Fruit fly (Drosophila melanogaster) whole organism, embryonic: Measurements from ENCODE around the gene Arpc4.

Experiments
- Atf3 ChIP-seq: fragments of 200-800 bp; sonication (Bioruptor generic); optimal IDR thresholded peaks from 3 replicates; lab custom pipeline; 2016; ENCODE audit warnings: missing biosample characterization, missing genetic modification characterization
- Awh ChIP-seq: fragments of 200-800 bp; sonication (Bioruptor generic); IDR thresholded peaks from 2 replicates; pipeline ENCODE4, ENCODE4 v1.3.6; 2022; ENCODE audit warnings: missing biosample characterization, missing genetic modification characterization
- B-H2 ChIP-seq: fragments of 200-800 bp; sonication (Bioruptor generic); optimal IDR thresholded peaks from 2 replicates; lab custom pipeline; 2018; ENCODE audit warnings: missing biosample characterization, mild to moderate bottlenecking, missing genetic modification characterization
- Bdp1 ChIP-seq: fragments of 200-800 bp; sonication (Bioruptor generic); optimal IDR thresholded peaks from 3 replicates; lab custom pipeline; 2016; ENCODE audit warnings: missing biosample characterization, missing genetic modification characterization
- Bgb ChIP-seq: fragments of 200-800 bp; sonication (Bioruptor generic); IDR thresholded peaks from 2 replicates; pipeline ENCODE4 v1.3.6; 2022; ENCODE audit warnings: missing biosample characterization, missing genetic modification characterization; ENCODE audit not compliant: partially characterized antibody
- Blimp-1 ChIP-seq: fragments of 200-800 bp; sonication (Bioruptor generic); optimal IDR thresholded peaks from 3 replicates; lab custom pipeline; 2018; ENCODE audit warnings: missing biosample characterization, missing genetic modification characterization, mild to moderate bottlenecking, moderate library complexity, missing genetic modification reagents
- CG10321 ChIP-seq: fragments of 200-800 bp; sonication (Bioruptor generic); IDR thresholded peaks from 2 replicates; pipeline ENCODE4 v1.3.6; 2022; ENCODE audit warnings: missing biosample characterization, missing genetic modification characterization
- CG10431 ChIP-seq: fragments of 200-800 bp; sonication (Bioruptor generic); optimal IDR thresholded peaks from 3 replicates; lab custom pipeline; 2018; ENCODE audit warnings: missing biosample characterization, mild to moderate bottlenecking, missing genetic modification characterization
- CG11247 ChIP-seq: fragments of 200-800 bp; sonication (Bioruptor generic); IDR thresholded peaks from 2 replicates; pipeline ENCODE4 v1.3.6; 2022; ENCODE audit warnings: missing biosample characterization, missing genetic modification characterization
- CG13296 ChIP-seq: fragments of 200-800 bp; sonication (Bioruptor generic); optimal IDR thresholded peaks from 3 replicates; lab custom pipeline; 2018; ENCODE audit warnings: missing biosample characterization, mild to moderate bottlenecking, missing genetic modification characterization
- CG13775 ChIP-seq: fragments of 200-800 bp; sonication (Bioruptor generic); optimal IDR thresholded peaks from 3 replicates; lab custom pipeline; 2017; ENCODE audit warnings: missing biosample characterization, mild to moderate bottlenecking, missing genetic modification characterization
- CG14014 ChIP-seq: fragments of 200-800 bp; sonication (Bioruptor generic); IDR thresholded peaks from 2 replicates; pipeline ENCODE4 v1.3.6; 2022; ENCODE audit warnings: missing biosample characterization, missing genetic modification characterization
- CG14667 ChIP-seq: fragments of 200-800 bp; sonication (Bioruptor generic); IDR thresholded peaks from 2 replicates; pipeline ENCODE4 v1.3.6; 2022; ENCODE audit warnings: missing biosample characterization, missing genetic modification characterization
- CG14860 ChIP-seq: fragments of 200-800 bp; sonication (Bioruptor generic); IDR thresholded peaks from 3 replicates; pipeline ENCODE4 v1.3.6; 2022; ENCODE audit warnings: missing biosample characterization, missing genetic modification characterization; ENCODE audit not compliant: partially characterized antibody
- CG15479 ChIP-seq: fragments of 200-800 bp; sonication (Bioruptor generic); optimal IDR thresholded peaks from 3 replicates; lab custom pipeline; 2019; ENCODE audit warnings: missing biosample characterization, mild to moderate bottlenecking, missing genetic modification characterization, moderate library complexity
- CG1647 ChIP-seq: fragments of 200-800 bp; sonication (Bioruptor generic); optimal IDR thresholded peaks from 3 replicates; lab custom pipeline; 2016; ENCODE audit warnings: missing biosample characterization, missing genetic modification characterization
- CG2678 ChIP-seq: fragments of 200-800 bp; sonication (Bioruptor generic); optimal IDR thresholded peaks from 3 replicates; lab custom pipeline; 2019; ENCODE audit warnings: missing biosample characterization, mild to moderate bottlenecking, missing genetic modification characterization, moderate library complexity
- CG3281 ChIP-seq: fragments of 200-800 bp; sonication (Bioruptor generic); optimal IDR thresholded peaks from 3 replicates; lab custom pipeline; 2017; ENCODE audit warnings: missing biosample characterization, mild to moderate bottlenecking, missing genetic modification characterization
- CG3838 ChIP-seq: fragments of 200-800 bp; sonication (Bioruptor generic); optimal IDR thresholded peaks from 3 replicates; lab custom pipeline; 2016; ENCODE audit warnings: missing biosample characterization, missing genetic modification characterization
- CG4854 ChIP-seq: fragments of 200-800 bp; sonication (Bioruptor generic); optimal IDR thresholded peaks from 2 replicates; lab custom pipeline; 2016; ENCODE audit warnings: missing biosample characterization, missing genetic modification characterization, inconsistent platforms
- CG5180 ChIP-seq: fragments of 200-800 bp; sonication (Bioruptor generic); optimal IDR thresholded peaks from 3 replicates; lab custom pipeline; 2017; ENCODE audit warnings: missing biosample characterization, missing genetic modification characterization, mild to moderate bottlenecking, moderate library complexity, missing genetic modification reagents
- CG8478 ChIP-seq: fragments of >200 bp; optimal IDR thresholded peaks from 2 replicates; lab custom pipeline; 2018
- CHES-1-like ChIP-seq: fragments of 200-800 bp; sonication (Bioruptor generic); optimal IDR thresholded peaks from 2 replicates; lab custom pipeline; 2016; ENCODE audit warnings: missing biosample characterization, missing genetic modification characterization
- Dbx ChIP-seq: fragments of 200-800 bp; sonication (Bioruptor generic); IDR thresholded peaks from 3 replicates; pipeline ENCODE4 v1.3.6; 2022; ENCODE audit warnings: missing biosample characterization, missing genetic modification characterization
- Dp ChIP-seq: fragments of 200-800 bp; sonication (Bioruptor generic); optimal IDR thresholded peaks from 2 replicates; lab custom pipeline; 2018; ENCODE audit warnings: missing biosample characterization, mild to moderate bottlenecking, missing genetic modification characterization, moderate library complexity
- Hmx ChIP-seq: fragments of 200-800 bp; sonication (Bioruptor generic); optimal IDR thresholded peaks from 2 replicates; lab custom pipeline; 2016; ENCODE audit warnings: missing biosample characterization, missing genetic modification characterization
- Hr3 ChIP-seq: fragments of 200-800 bp; sonication (Bioruptor generic); optimal IDR thresholded peaks from 3 replicates; lab custom pipeline; 2016; ENCODE audit warnings: missing biosample characterization, missing genetic modification characterization
- Oli ChIP-seq: fragments of 200-800 bp; sonication (Bioruptor generic); optimal IDR thresholded peaks from 2 replicates; lab custom pipeline; 2018; ENCODE audit warnings: missing biosample characterization, mild to moderate bottlenecking, missing genetic modification characterization, moderate library complexity
- Sox100B ChIP-seq: fragments of 200-800 bp; sonication (Bioruptor generic); optimal IDR thresholded peaks from 3 replicates; lab custom pipeline; 2018; ENCODE audit warnings: missing biosample characterization, mild to moderate bottlenecking, missing genetic modification characterization
- Sry-β ChIP-seq: fragments of 200-800 bp; sonication (Bioruptor generic); optimal IDR thresholded peaks from 2 replicates; lab custom pipeline; 2018; ENCODE audit warnings: missing biosample characterization, mild to moderate bottlenecking, missing genetic modification characterization, moderate library complexity
- Xrp1 ChIP-seq: fragments of 200-800 bp; sonication (Bioruptor generic); IDR thresholded peaks from 2 replicates; pipeline ENCODE4 v1.3.6; 2022; ENCODE audit warnings: missing biosample characterization, missing genetic modification characterization
- YL-1 ChIP-seq: fragments of 200-800 bp; sonication (Bioruptor generic); optimal IDR thresholded peaks from 3 replicates; lab custom pipeline; 2017; ENCODE audit warnings: missing biosample characterization, mild to moderate bottlenecking, missing genetic modification characterization
- ato ChIP-seq: fragments of 200-800 bp; sonication (Bioruptor generic); IDR thresholded peaks from 2 replicates; pipeline ENCODE4 v1.3.6; 2022; ENCODE audit warnings: missing biosample characterization, missing genetic modification characterization; ENCODE audit not compliant: partially characterized antibody
- bcd ChIP-seq: fragments of 200-800 bp; sonication (Bioruptor generic); optimal IDR thresholded peaks from 2 replicates; lab custom pipeline; 2017; ENCODE audit warnings: missing biosample characterization, mild to moderate bottlenecking, missing genetic modification characterization
- bsh ChIP-seq, 2 experiments: fragments of 200-800 bp; sonication (Bioruptor generic); optimal IDR thresholded peaks; 2 replicates each; lab custom pipeline; 2017 to 2018; ENCODE audit warnings: mild to moderate bottlenecking in 2 of 2, missing biosample characterization in 2 of 2, missing genetic modification characterization in 2 of 2, moderate library complexity in 1 of 2
- cad ChIP-seq: fragments of >200 bp; optimal IDR thresholded peaks from 2 replicates; lab custom pipeline; 2017; ENCODE audit warnings: missing biosample characterization, missing genetic modification characterization
- cg ChIP-seq: fragments of 200-800 bp; sonication (Bioruptor generic); optimal IDR thresholded peaks from 3 replicates; lab custom pipeline; 2019; ENCODE audit warnings: missing biosample characterization, mild to moderate bottlenecking, missing genetic modification characterization, moderate library complexity
- fd3F ChIP-seq: fragments of 200-800 bp; sonication (Bioruptor generic); optimal IDR thresholded peaks from 2 replicates; lab custom pipeline; 2018; ENCODE audit warnings: missing biosample characterization, mild to moderate bottlenecking, missing genetic modification characterization, moderate library complexity
- her ChIP-seq: fragments of 200-800 bp; sonication (Bioruptor generic); optimal IDR thresholded peaks from 2 replicates; lab custom pipeline; 2016; ENCODE audit warnings: missing biosample characterization, missing genetic modification characterization
- ind ChIP-seq: fragments of 200-800 bp; sonication (Bioruptor generic); optimal IDR thresholded peaks from 3 replicates; lab custom pipeline; 2016; ENCODE audit warnings: missing biosample characterization, missing genetic modification characterization
- kni ChIP-seq: fragments of 200-800 bp; sonication (Bioruptor generic); optimal IDR thresholded peaks from 3 replicates; lab custom pipeline; 2017; ENCODE audit warnings: mild to moderate bottlenecking, missing biosample characterization, missing genetic modification reagents, missing genetic modification characterization
- lab ChIP-seq: fragments of 200-800 bp; sonication (Bioruptor generic); optimal IDR thresholded peaks from 3 replicates; lab custom pipeline; 2017; ENCODE audit warnings: missing biosample characterization, missing genetic modification characterization, mild to moderate bottlenecking, moderate library complexity, missing genetic modification reagents
- org-1 ChIP-seq: fragments of 200-800 bp; sonication (Bioruptor generic); optimal IDR thresholded peaks from 2 replicates; lab custom pipeline; 2017; ENCODE audit warnings: missing biosample characterization, missing genetic modification characterization
- pan ChIP-seq, 4 experiments: fragments of >200 bp in 3 of 4; fragments of 200-800 bp in 1 of 4; sonication (Bioruptor generic) in 1 of 4; optimal IDR thresholded peaks in 3 of 4; IDR thresholded peaks in 1 of 4; 2 replicates each; pipeline versions ENCODE4 v1.3.6 to Lab custom; 2017 to 2022; ENCODE audit warnings: missing biosample characterization in 2 of 4, missing genetic modification characterization in 2 of 4, mixed read lengths in 1 of 4
- sd ChIP-seq: fragments of 200-800 bp; sonication (Bioruptor generic); optimal IDR thresholded peaks from 3 replicates; lab custom pipeline; 2018; ENCODE audit warnings: missing biosample characterization, mild to moderate bottlenecking, missing genetic modification characterization, moderate library complexity
- sqz ChIP-seq: fragments of 200-800 bp; sonication (Bioruptor generic); optimal IDR thresholded peaks from 3 replicates; lab custom pipeline; 2018; ENCODE audit warnings: missing biosample characterization, mild to moderate bottlenecking, missing genetic modification characterization
- sr ChIP-seq: fragments of 200-800 bp; sonication (Bioruptor generic); IDR thresholded peaks from 3 replicates; pipeline ENCODE4 v1.3.6; 2022; ENCODE audit warnings: missing biosample characterization, missing genetic modification characterization
- ssp ChIP-seq: fragments of 200-800 bp; sonication (Bioruptor generic); IDR thresholded peaks from 2 replicates; pipeline ENCODE4 v1.3.6; 2022; ENCODE audit warnings: missing biosample characterization, missing genetic modification characterization
- tup ChIP-seq: fragments of 200-800 bp; sonication (Bioruptor generic); optimal IDR thresholded peaks from 2 replicates; lab custom pipeline; 2016; ENCODE audit warnings: missing biosample characterization, mild to moderate bottlenecking, missing genetic modification characterization, moderate library complexity
- z ChIP-seq: fragments of 200-800 bp; sonication (Bioruptor generic); IDR thresholded peaks from 3 replicates; pipeline ENCODE4 v1.3.6; 2022; ENCODE audit warnings: missing biosample characterization, missing genetic modification characterization
- zfh1 ChIP-seq: fragments of 200-800 bp; sonication (Bioruptor generic); IDR thresholded peaks from 3 replicates; pipeline ENCODE4 v1.3.6; 2022; ENCODE audit warnings: missing biosample characterization, missing genetic modification characterization

Gene Arpc4

dm6 chr2L:6090365-6090764 lies 34.6 kb upstream of the Arpc4 start (continued):
- TF ChIP-seq CG5180 (no peak), YL-1 (GFP tag; lab: Kevin White, UChicago) (no peak), CG10321 (GFP tag; lab: Robert Waterston, UW) (no peak), z (peak; percentile 92), Bdp1 (GFP tag; lab: Kevin White, UChicago) (no peak), Bgb (GFP tag; lab: Robert Waterston, UW) (peak; percentile 16; the same call in 1 of the 2 replicates), ssp (GFP tag; lab: Robert Waterston, UW) (no peak), sd (peak; percentile 81), org-1 (GFP tag; lab: Kevin White, UChicago) (no peak), Atf3 (no peak), bcd (GFP tag; lab: Kevin White, UChicago) (no peak), sqz (GFP tag; lab: Kevin White, UChicago) (peak; percentile 15), Sox100B (GFP tag; lab: Kevin White, UChicago) (no peak), cad (no peak), Sry-β (no peak), Awh (GFP tag; lab: Robert Waterston, UW) (no peak), Hr3 (GFP tag; lab: Kevin White, UChicago) (no peak), ind (GFP tag; lab: Kevin White, UChicago) (no peak), CG8478 (lab: Kevin White, UChicago) (no peak), tup (GFP tag; lab: Kevin White, UChicago) (no peak), CG10431 (GFP tag; lab: Kevin White, UChicago) (no peak), CG14014 (GFP tag; lab: Robert Waterston, UW) (no peak), CG15479 (GFP tag; lab: Kevin White, UChicago) (no peak), CG2678 (peak; percentile 26), Oli (tag; lab: Kevin White, UChicago) (no peak), zfh1 (no peak; the same call in 2 of the 3 replicates), Blimp-1 (GFP tag; lab: Kevin White, UChicago) (peak; percentile 69), CG14860 (GFP tag; lab: Robert Waterston, UW) (no peak), kni (GFP tag; lab: Kevin White, UChicago) (peak; percentile 87), CHES-1-like (GFP tag; lab: Kevin White, UChicago) (no peak), pan (optimal IDR thresholded peaks at IDR 0.05; lab: Kevin White, UChicago) (no peak), pan (GFP tag; optimal IDR thresholded peaks at IDR 0.05 in 1 of 2, IDR thresholded peaks at IDR 0.05 in 1 of 2) (peak in 1 of 2 experiments; percentile 20), lab (GFP tag; lab: Kevin White, UChicago) (no peak), fd3F (GFP tag; lab: Kevin White, UChicago) (no peak), sr (GFP tag; lab: Robert Waterston, UW) (no peak), CG4854 (GFP tag; lab: Kevin White, UChicago) (no peak), Dp (GFP tag; lab: Kevin White, UChicago) (no peak), her (GFP tag; lab: Kevin White, UChicago) (no peak), CG3281 (GFP tag; lab: Kevin White, UChicago) (no peak), Xrp1 (GFP tag; lab: Robert Waterston, UW) (no peak), B-H2 (GFP tag; lab: Kevin White, UChicago) (peak; percentile 16), CG1647 (GFP tag; lab: Kevin White, UChicago) (no peak), CG14667 (GFP tag; lab: Robert Waterston, UW) (no peak), Dbx (no peak), CG13775 (GFP tag; lab: Kevin White, UChicago) (no peak), CG3838 (GFP tag; lab: Kevin White, UChicago) (no peak), cg (no peak), ato (GFP tag; lab: Robert Waterston, UW) (no peak), CG13296 (GFP tag; lab: Kevin White, UChicago) (no peak), bsh (GFP tag; optimal IDR thresholded peaks at IDR 0.05; lab: Kevin White, UChicago) (no peak), CG11247 (GFP tag; lab: Robert Waterston, UW) (no peak), Hmx (GFP tag; lab: Kevin White, UChicago) (no peak)
